Fruit fly (Drosophila melanogaster): ENCODE measurements around the gene CG15734.

DNA sequence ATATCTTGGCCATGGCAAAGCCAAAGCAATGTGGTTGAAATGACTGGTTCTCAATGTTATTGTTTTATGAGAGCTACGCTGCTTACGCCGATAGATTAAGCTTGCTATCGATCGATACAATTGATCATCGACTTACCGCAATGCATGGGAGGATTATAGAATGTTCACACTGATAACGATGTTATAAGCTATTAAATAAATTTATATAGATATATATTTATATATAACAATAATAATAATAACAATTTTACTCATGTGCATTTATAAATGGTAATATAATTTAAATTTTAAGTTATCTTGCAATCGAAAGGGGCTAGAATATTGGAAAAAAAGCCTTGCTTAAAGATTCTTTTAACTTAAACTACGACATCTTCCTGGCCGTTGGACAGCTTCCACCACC is 14.1 kb downstream of the CG15734 start, which contains the start of gene moon:
- TF ChIP-seq CG8478 (optimal IDR thresholded peaks at IDR 0.05) (no peak), CTCF (optimal IDR thresholded peaks at IDR 0.05) (no peak)
